Worm (Caenorhabditis elegans) whole organism, early embryonic: ENCODE measurements around the gene mca-3.
"Not testable (repeated sequence)": the region's sequence is repeated elsewhere in the genome, so short reads cannot be mapped to it uniquely, and the experiment has no call there.

ENCODE experiments used
- B0310.2 ChIP-seq: sonication (generic microtip); optimal IDR thresholded peaks from 2 replicates; lab custom pipeline; 2016; ENCODE audit warnings: mild to moderate bottlenecking, missing genetic modification characterization, missing compliant biosample characterization
- F13C5.2 ChIP-seq: sonication (generic microtip); optimal IDR thresholded peaks from 2 replicates; lab custom pipeline; 2017; ENCODE audit warnings: mild to moderate bottlenecking, missing genetic modification characterization, inconsistent platforms, missing compliant biosample characterization
- aly-1 ChIP-seq: sonication (generic microtip); optimal IDR thresholded peaks from 2 replicates; lab custom pipeline; 2016; ENCODE audit warnings: missing genetic modification characterization, missing compliant biosample characterization
- ama-1 ChIP-seq: fragments of 150-350 bp; optimal IDR thresholded peaks from 2 replicates; lab custom pipeline; 2014
- ceh-13 ChIP-seq: fragments of 200-800 bp; sonication (Bioruptor generic); optimal IDR thresholded peaks from 2 replicates; lab custom pipeline; 2018; ENCODE audit warnings: mild to moderate bottlenecking, missing genetic modification characterization, missing compliant biosample characterization
- ceh-36 ChIP-seq: sonication (generic microtip); optimal IDR thresholded peaks from 2 replicates; lab custom pipeline; 2016; ENCODE audit warnings: missing genetic modification characterization, inconsistent platforms, missing compliant biosample characterization
- ets-7 ChIP-seq: sonication (generic microtip); optimal IDR thresholded peaks from 2 replicates; lab custom pipeline; 2016; ENCODE audit warnings: missing genotype, missing genetic modification characterization, missing compliant biosample characterization
- flt-1 ChIP-seq: fragments of 200-800 bp; sonication (Bioruptor generic); IDR thresholded peaks from 2 replicates; pipeline ENCODE4 v1.3.6; 2022; ENCODE audit warnings: missing genetic modification characterization, missing compliant biosample characterization
- hmbx-1 ChIP-seq: sonication (generic microtip); optimal IDR thresholded peaks from 2 replicates; lab custom pipeline; 2016; ENCODE audit warnings: mild to moderate bottlenecking, missing genetic modification characterization, missing compliant biosample characterization
- hmg-4 ChIP-seq: fragments of 200-800 bp; sonication (Bioruptor generic); optimal IDR thresholded peaks from 2 replicates; lab custom pipeline; 2018; ENCODE audit warnings: mild to moderate bottlenecking, missing genetic modification characterization, missing compliant biosample characterization
- hnd-1 ChIP-seq: sonication (generic microtip); optimal IDR thresholded peaks from 2 replicates; lab custom pipeline; 2016; ENCODE audit warnings: missing genetic modification characterization, missing compliant biosample characterization
- pes-1 ChIP-seq: fragments of 200-800 bp; sonication (Bioruptor generic); IDR thresholded peaks from 2 replicates; pipeline ENCODE4 v1.3.6; 2022; ENCODE audit warnings: missing genetic modification reagents, missing genetic modification characterization, missing compliant biosample characterization
- scrt-1 ChIP-seq: fragments of 200-800 bp; sonication (Bioruptor generic); IDR thresholded peaks from 2 replicates; pipeline ENCODE4 v1.3.6; 2022; ENCODE audit warnings: missing genetic modification characterization, missing compliant biosample characterization
- sea-1 ChIP-seq: fragments of 200-800 bp; sonication (Bioruptor generic); conservative IDR thresholded peaks from 2 replicates; pipeline ENCODE4 v1.3.6; 2022; ENCODE audit warnings: missing genetic modification characterization, missing compliant biosample characterization
- tbx-11 ChIP-seq: fragments of 200-800 bp; sonication (Bioruptor generic); IDR thresholded peaks from 2 replicates; pipeline ENCODE4 v1.3.6; 2022; ENCODE audit warnings: missing genetic modification characterization, missing compliant biosample characterization
- tbx-37 ChIP-seq: fragments of 200-800 bp; sonication (Bioruptor generic); conservative IDR thresholded peaks from 2 replicates; pipeline ENCODE4 v1.3.6; 2022; ENCODE audit warnings: missing genetic modification reagents, missing genetic modification characterization, missing compliant biosample characterization
- tra-4 ChIP-seq: sonication (generic microtip); optimal IDR thresholded peaks from 2 replicates; lab custom pipeline; 2017; ENCODE audit warnings: missing genetic modification characterization, missing compliant biosample characterization

The mca-3 gene

DNA sequence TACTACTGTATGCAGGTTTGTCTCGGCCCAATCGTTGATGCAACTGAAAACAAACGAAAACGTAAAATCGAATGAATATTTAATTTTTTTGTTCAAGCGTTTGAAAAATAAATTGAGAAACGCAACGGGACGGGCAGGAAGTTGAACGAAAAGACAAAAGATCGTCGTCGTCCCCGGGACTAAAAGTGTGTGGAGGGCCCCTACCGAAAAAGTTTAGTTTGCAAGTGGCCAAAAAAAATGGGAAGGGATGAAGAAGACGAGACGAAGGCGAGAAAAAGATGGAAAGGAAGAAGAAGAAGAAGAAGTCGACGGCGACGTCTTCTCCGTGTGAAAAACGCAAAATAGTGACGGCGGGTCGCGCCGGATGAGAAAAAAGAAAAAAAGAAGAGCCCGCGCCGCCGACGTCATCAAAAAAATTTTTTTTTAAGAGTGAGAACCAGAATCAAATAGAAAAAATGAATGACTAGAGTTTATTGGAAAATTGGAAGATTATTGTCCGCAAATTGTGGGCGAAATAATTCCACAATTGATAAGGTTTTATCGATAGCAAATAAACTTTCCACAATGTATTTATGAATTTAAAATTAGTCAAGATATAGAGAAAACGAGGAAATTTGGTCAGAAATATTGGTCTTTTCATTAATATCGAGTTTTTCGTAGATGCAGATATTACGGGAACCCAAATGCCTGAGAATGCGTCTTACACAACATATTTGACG is at the start of gene mca-3:
mca-3 (minus strand) TSS at position 51 of the 719 bp plus-strand sequence.
- no peak for TF ChIP-seq tbx-11 (GFP tag; lab: Robert Waterston, UW)
- no peak for TF ChIP-seq tra-4 (tag; lab: Kevin White, UChicago)
- TF ChIP-seq ama-1 = no peak
- TF ChIP-seq pes-1 (GFP tag; lab: Robert Waterston, UW) = no peak
- TF ChIP-seq hnd-1 (tag; lab: Kevin White, UChicago) = no peak
- TF ChIP-seq aly-1 (tag; lab: Kevin White, UChicago) = no peak
- TF ChIP-seq F13C5.2 (tag; lab: Kevin White, UChicago) = no peak
- no peak for TF ChIP-seq flt-1 (GFP tag; lab: Robert Waterston, UW)
- no peak for TF ChIP-seq sea-1 (GFP tag; lab: Robert Waterston, UW)
- no peak for TF ChIP-seq tbx-37 (GFP tag; lab: Robert Waterston, UW)
- TF ChIP-seq hmbx-1 (tag; lab: Kevin White, UChicago) = no peak
- no peak for TF ChIP-seq ceh-36 (tag; lab: Kevin White, UChicago)
- TF ChIP-seq hmg-4 (GFP tag; lab: Kevin White, UChicago) = no peak

- TF ChIP-seq ceh-13 (GFP tag; lab: Kevin White, UChicago) = no peak
- TF ChIP-seq hmbx-1 (tag; lab: Kevin White, UChicago) = peak; percentile 15
- TF ChIP-seq ama-1 = no peak
- no peak for TF ChIP-seq ceh-36 (tag; lab: Kevin White, UChicago)
- TF ChIP-seq flt-1 (GFP tag; lab: Robert Waterston, UW) = no peak
Measured at ce11 chrIV:3176067-3176758, 43.3 kb upstream of the mca-3 start, which contains the start of gene nlp-81. Gene nlp-81 (minus strand): TSS chrIV:3176117.

DNA sequence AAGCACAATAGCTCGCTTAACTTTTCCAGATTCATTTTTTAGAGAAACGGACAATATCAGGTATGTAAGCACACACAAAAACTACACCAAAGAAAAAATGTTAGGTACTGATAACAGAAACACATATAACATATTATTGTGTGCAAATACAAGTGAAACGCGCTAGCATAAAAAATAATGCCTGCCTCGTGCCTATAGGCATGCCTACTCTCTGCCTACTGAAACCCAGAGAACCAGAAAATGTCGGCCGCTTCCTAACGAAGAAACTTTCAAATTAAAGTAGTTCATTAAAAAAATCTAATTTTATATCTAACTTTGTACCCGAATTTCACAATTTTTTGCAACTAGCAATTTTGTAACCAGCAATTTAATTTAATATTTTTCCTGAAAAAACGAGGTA is 39.6 kb upstream of the mca-3 start, which contains the start of gene Y67D8B.1:
Y67D8B.1 (minus strand) TSS at position 101 of the 400 bp plus-strand sequence.
- TF ChIP-seq B0310.2; tbx-37 (GFP tag; lab: Robert Waterston, UW); ceh-36 (tag; lab: Kevin White, UChicago): not testable (repeated sequence)

ce11 chrIV:3168656-3169216 is 35.8 kb upstream of the mca-3 start:
- TF ChIP-seq B0310.2 = no peak
- no peak for TF ChIP-seq pes-1 (GFP tag; lab: Robert Waterston, UW)
- no peak for TF ChIP-seq scrt-1 (GFP tag; lab: Robert Waterston, UW)
- TF ChIP-seq ets-7 (tag; lab: Kevin White, UChicago) = no peak
- no peak for TF ChIP-seq aly-1 (tag; lab: Kevin White, UChicago)
- TF ChIP-seq tra-4 (tag; lab: Kevin White, UChicago) = no peak
- TF ChIP-seq flt-1 (GFP tag; lab: Robert Waterston, UW) = no peak
- TF ChIP-seq ceh-36 (tag; lab: Kevin White, UChicago) = no peak
- TF ChIP-seq tbx-37 (GFP tag; lab: Robert Waterston, UW) = no peak
- no peak for TF ChIP-seq F13C5.2 (tag; lab: Kevin White, UChicago)
- no peak for TF ChIP-seq tbx-11 (GFP tag; lab: Robert Waterston, UW)
- TF ChIP-seq hnd-1 (tag; lab: Kevin White, UChicago) = no peak
- TF ChIP-seq hmg-4 (GFP tag; lab: Kevin White, UChicago) = no peak

DNA sequence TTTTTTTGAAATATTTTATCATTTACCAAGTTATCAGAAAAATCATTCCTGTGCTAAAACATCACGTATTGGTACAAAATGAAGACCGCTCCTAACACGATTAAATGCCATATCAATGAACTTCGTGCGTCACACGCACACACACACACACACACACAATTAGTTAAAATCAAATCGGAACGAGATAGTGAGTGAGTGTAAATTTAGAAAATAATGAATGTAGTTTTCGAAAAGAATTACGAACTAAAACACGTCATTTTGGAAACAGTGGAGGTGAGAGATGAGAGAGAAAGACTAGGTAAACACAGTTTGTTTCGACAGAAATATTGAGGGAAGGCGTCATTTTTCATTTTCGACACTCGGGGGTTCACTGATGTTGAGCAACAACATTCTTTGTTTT is 33.9 kb upstream of the mca-3 start:
- TF ChIP-seq B0310.2 (no peak), ceh-13 (GFP tag; lab: Kevin White, UChicago) (no peak), ceh-36 (tag; lab: Kevin White, UChicago) (no peak), hnd-1 (tag; lab: Kevin White, UChicago) (no peak), tbx-37 (GFP tag; lab: Robert Waterston, UW) (no peak), pes-1 (GFP tag; lab: Robert Waterston, UW) (no peak), tra-4 (tag; lab: Kevin White, UChicago) (no peak), ama-1 (no peak), hmbx-1 (tag; lab: Kevin White, UChicago) (no peak), aly-1 (tag; lab: Kevin White, UChicago) (no peak), sea-1 (GFP tag; lab: Robert Waterston, UW) (no peak), scrt-1 (GFP tag; lab: Robert Waterston, UW) (no peak)

ce11 chrIV:3165365-3165764 is 32.4 kb upstream of the mca-3 start:
- no peak for TF ChIP-seq aly-1 (tag; lab: Kevin White, UChicago)
- TF ChIP-seq pes-1 (GFP tag; lab: Robert Waterston, UW) = no peak
- TF ChIP-seq ama-1 = no peak
- no peak for TF ChIP-seq tbx-11 (GFP tag; lab: Robert Waterston, UW)
- no peak for TF ChIP-seq B0310.2
- no peak for TF ChIP-seq hmg-4 (GFP tag; lab: Kevin White, UChicago)
- TF ChIP-seq F13C5.2 (tag; lab: Kevin White, UChicago) = no peak
- TF ChIP-seq ets-7 (tag; lab: Kevin White, UChicago) = no peak
- no peak for TF ChIP-seq scrt-1 (GFP tag; lab: Robert Waterston, UW)
- no peak for TF ChIP-seq hnd-1 (tag; lab: Kevin White, UChicago)
- no peak for TF ChIP-seq hmbx-1 (tag; lab: Kevin White, UChicago)

DNA sequence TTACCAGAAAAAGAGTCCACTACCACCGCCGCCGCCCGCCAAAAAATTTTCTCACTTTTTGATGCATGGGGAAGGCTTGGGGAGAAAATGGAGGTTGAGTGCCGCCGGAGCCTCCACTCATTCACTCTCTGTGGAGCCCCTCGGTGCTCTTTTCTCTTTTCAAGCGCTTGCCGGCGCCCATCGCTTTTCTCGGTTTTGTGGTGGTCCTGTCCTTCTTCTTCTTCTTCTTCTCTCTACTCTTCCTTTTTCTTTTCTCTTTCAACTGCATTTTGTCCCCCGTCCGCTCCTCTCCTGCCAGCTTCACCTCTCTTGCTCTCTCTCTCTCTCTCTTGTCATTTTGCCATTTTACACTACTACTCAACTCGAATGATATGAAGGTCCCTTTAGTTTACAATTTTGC is 30.6 kb upstream of the mca-3 start:
- no peak for TF ChIP-seq sea-1 (GFP tag; lab: Robert Waterston, UW)
- no peak for TF ChIP-seq hnd-1 (tag; lab: Kevin White, UChicago)
- no peak for TF ChIP-seq ets-7 (tag; lab: Kevin White, UChicago)
- no peak for TF ChIP-seq scrt-1 (GFP tag; lab: Robert Waterston, UW)
- no peak for TF ChIP-seq B0310.2
- TF ChIP-seq ceh-36 (tag; lab: Kevin White, UChicago) = no peak
- TF ChIP-seq aly-1 (tag; lab: Kevin White, UChicago) = no peak
- no peak for TF ChIP-seq tbx-37 (GFP tag; lab: Robert Waterston, UW)
- TF ChIP-seq hmg-4 (GFP tag; lab: Kevin White, UChicago) = no peak
- no peak for TF ChIP-seq tbx-11 (GFP tag; lab: Robert Waterston, UW)
- TF ChIP-seq ceh-13 (GFP tag; lab: Kevin White, UChicago) = no peak
- no peak for TF ChIP-seq pes-1 (GFP tag; lab: Robert Waterston, UW)
- TF ChIP-seq F13C5.2 (tag; lab: Kevin White, UChicago) = no peak
- no peak for TF ChIP-seq hmbx-1 (tag; lab: Kevin White, UChicago)
- no peak for TF ChIP-seq flt-1 (GFP tag; lab: Robert Waterston, UW)
- no peak for TF ChIP-seq tra-4 (tag; lab: Kevin White, UChicago)
- no peak for TF ChIP-seq ama-1
